Worm (Caenorhabditis elegans): ENCODE data around the gene lgc-20.

The lgc-20 gene

DNA sequence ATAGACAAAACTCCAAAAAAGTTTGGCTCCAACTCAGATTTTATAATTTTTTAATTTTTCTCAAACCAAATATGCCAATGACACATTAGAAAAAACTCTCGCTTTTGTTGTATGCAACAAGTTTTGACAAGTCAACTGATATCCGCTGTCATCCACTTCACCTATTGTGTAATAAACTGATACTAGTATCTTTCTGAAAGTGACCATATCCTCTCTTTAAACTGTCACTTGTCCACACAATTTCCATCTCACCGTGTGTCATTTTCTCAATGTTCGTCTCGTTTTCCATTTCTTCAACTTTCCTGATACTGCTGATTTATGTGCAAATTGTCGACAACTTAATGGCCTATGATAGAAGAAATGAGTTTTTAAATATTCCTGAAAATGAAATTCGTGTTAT lies 39.6 kb upstream of the lgc-20 start, which contains the start of the genes C33B4.5 and C33B4.4:
C33B4.5 (plus strand) TSS at position 270 of the 400 bp plus-strand sequence.
C33B4.4 (minus strand) TSS at position 385 of the 400 bp plus-strand sequence.
- TF ChIP-seq unc-98 (GFP tag; IDR thresholded peaks at IDR 0.05) = no peak
- no peak for TF ChIP-seq tlp-1 (tag; optimal IDR thresholded peaks at IDR 0.05)
- TF ChIP-seq pax-3 (tag; optimal IDR thresholded peaks at IDR 0.05) = no peak
- no peak for TF ChIP-seq efl-3 (GFP tag; optimal IDR thresholded peaks at IDR 0.05)
- no peak for TF ChIP-seq lir-3 (tag; optimal IDR thresholded peaks at IDR 0.05; ENCODE audit: poor library complexity)
- no peak for TF ChIP-seq egl-13 (tag; optimal IDR thresholded peaks at IDR 0.05)
- TF ChIP-seq aha-1 (tag; optimal IDR thresholded peaks at IDR 0.05) = no peak
- no peak for TF ChIP-seq nhr-237 (tag; optimal IDR thresholded peaks at IDR 0.05)
- no peak for TF ChIP-seq dpl-1 (GFP tag; optimal IDR thresholded peaks at IDR 0.05)

DNA sequence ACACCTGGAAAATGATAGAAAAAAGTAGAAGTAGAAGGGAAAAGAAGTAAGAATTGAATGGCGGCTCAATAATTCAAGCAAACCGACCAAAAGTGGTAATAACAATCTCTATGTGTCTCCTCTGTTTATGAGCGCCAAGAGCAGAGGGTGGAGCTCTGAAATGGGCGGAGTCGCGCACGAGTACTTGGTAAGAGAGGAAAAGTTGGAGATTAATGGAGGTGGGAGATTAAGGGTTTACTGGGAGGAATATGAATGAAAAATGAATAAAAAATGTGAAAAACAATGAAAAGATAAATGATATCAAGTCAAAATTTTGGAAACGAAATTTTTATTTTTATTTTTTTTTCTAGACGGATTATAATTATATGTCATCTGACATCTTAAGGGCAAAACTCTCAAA lies 34.3 kb upstream of the lgc-20 start:
- TF ChIP-seq unc-98 (GFP tag; IDR thresholded peaks at IDR 0.05) (no peak), fkh-10 (GFP tag; optimal IDR thresholded peaks at IDR 0.05) (no peak), jun-1 (tag; optimal IDR thresholded peaks at IDR 0.05) (no peak), dsc-1 (tag; optimal IDR thresholded peaks at IDR 0.05) (peak; percentile 56), tlp-1 (tag; optimal IDR thresholded peaks at IDR 0.05) (no peak), sup-37 (GFP tag; optimal IDR thresholded peaks at IDR 0.05) (no peak), lin-15B (tag; optimal IDR thresholded peaks at IDR 0.05) (no peak), fkh-8 (tag; optimal IDR thresholded peaks at IDR 0.05) (peak; percentile 53), grh-1 (GFP tag; IDR thresholded peaks at IDR 0.05) (no peak), ceh-88 (GFP tag; IDR thresholded peaks at IDR 0.05) (no peak), nhr-47 (tag; optimal IDR thresholded peaks at IDR 0.05) (peak; percentile 10)

DNA sequence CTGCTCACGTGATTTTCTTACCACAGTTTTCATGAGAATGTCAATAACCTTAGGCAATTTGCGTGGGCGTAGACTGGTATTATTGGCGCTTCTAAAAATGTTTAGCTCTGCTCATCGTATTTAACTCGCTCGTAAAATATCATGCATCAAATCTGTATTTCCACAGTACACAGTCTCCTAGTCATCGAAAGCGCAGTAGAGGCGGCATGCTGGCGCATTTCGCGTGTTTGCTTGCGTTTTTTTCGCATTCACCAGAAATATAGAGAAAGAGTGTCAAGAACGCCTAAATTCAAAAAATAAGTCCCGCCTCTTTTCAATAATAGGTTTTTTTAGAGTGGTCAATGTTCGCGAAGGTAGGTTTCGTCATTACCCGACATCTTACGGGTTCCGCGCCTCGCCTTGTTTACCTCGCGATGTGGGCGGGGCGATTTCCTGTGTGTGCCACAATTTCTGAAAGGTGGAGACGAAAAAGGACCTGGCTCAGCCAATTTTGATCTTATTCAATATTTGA lies 33.2 kb upstream of the lgc-20 start:
- peak; percentile 23 for TF ChIP-seq rnt-1 (tag; optimal IDR thresholded peaks at IDR 0.05)
- no peak for TF ChIP-seq hlh-17 (GFP tag; optimal IDR thresholded peaks at IDR 0.05; ENCODE audit: borderline replicate concordance)
- peak; percentile 69 for TF ChIP-seq nhr-90 (tag; optimal IDR thresholded peaks at IDR 0.05; ENCODE audit: poor library complexity)
- TF ChIP-seq nhr-71 (tag; optimal IDR thresholded peaks at IDR 0.05) = peak; percentile 69
- TF ChIP-seq unc-30 (tag; optimal IDR thresholded peaks at IDR 0.05) = no peak
- TF ChIP-seq jun-1 (tag; optimal IDR thresholded peaks at IDR 0.05) = no peak
- TF ChIP-seq elt-2 (tag; optimal IDR thresholded peaks at IDR 0.05) = peak; percentile 62
- peak; percentile 42 for TF ChIP-seq swsn-7 (tag; optimal IDR thresholded peaks at IDR 0.05)
- TF ChIP-seq nhr-20 (tag; optimal IDR thresholded peaks at IDR 0.05) = peak; percentile 52
- peak; percentile 44 for TF ChIP-seq ztf-4 (tag; optimal IDR thresholded peaks at IDR 0.05)
- peak; percentile 32 for TF ChIP-seq snu-23 (GFP tag; optimal IDR thresholded peaks at IDR 0.05)
- TF ChIP-seq nhr-77 (tag; optimal IDR thresholded peaks at IDR 0.05) = peak; percentile 16
- TF ChIP-seq dpl-1 (GFP tag; optimal IDR thresholded peaks at IDR 0.05) = peak in 2 of 3 experiments; percentile 17 to 35
- TF ChIP-seq nhr-19 (GFP tag; conservative IDR thresholded peaks at IDR 0.05) = peak; percentile 60
- peak; percentile 68 for TF ChIP-seq nhr-47 (tag; optimal IDR thresholded peaks at IDR 0.05)
- TF ChIP-seq aha-1 (tag; optimal IDR thresholded peaks at IDR 0.05) = no peak
- peak; percentile 66 for TF ChIP-seq lin-14 (GFP tag; optimal IDR thresholded peaks at IDR 0.05)
- TF ChIP-seq efl-1 (optimal IDR thresholded peaks at IDR 0.05) = peak; percentile 2 to 54
- TF ChIP-seq efl-1 (GFP tag; optimal IDR thresholded peaks at IDR 0.05 in 1 of 2) = peak in 1 of 2 experiments; percentile 56
- no peak for TF ChIP-seq nhr-12 (tag; optimal IDR thresholded peaks at IDR 0.05)
- TF ChIP-seq lin-39 (tag; optimal IDR thresholded peaks at IDR 0.05) = peak; percentile 34
- peak in 1 of 2 experiments; percentile 14 for TF ChIP-seq lsy-2 (tag; optimal IDR thresholded peaks at IDR 0.05)
- TF ChIP-seq grh-1 (GFP tag; IDR thresholded peaks at IDR 0.05) = peak; percentile 8; the same call in 1 of the 2 replicates
- TF ChIP-seq lin-15B (tag; optimal IDR thresholded peaks at IDR 0.05) = peak; percentile 13
- TF ChIP-seq elt-3 (tag; optimal IDR thresholded peaks at IDR 0.05) = peak in 1 of 6 experiments; percentile 31
- TF ChIP-seq ama-1 (optimal IDR thresholded peaks at IDR 0.05) = peak; percentile 82
- TF ChIP-seq sup-37 (GFP tag; optimal IDR thresholded peaks at IDR 0.05) = peak; percentile 36
- no peak for TF ChIP-seq Y116A8C.19 (tag; optimal IDR thresholded peaks at IDR 0.05; ENCODE audit: borderline replicate concordance)
- peak; percentile 1 for TF ChIP-seq lin-13 (GFP tag; optimal IDR thresholded peaks at IDR 0.05)
- no peak for TF ChIP-seq C16A3.4 (tag; optimal IDR thresholded peaks at IDR 0.05)
- TF ChIP-seq snpc-4 (tag; optimal IDR thresholded peaks at IDR 0.05) = peak; percentile 96
- peak; percentile 88 for TF ChIP-seq nhr-85 (tag)
